Fruit fly (Drosophila melanogaster) whole organism, pupa: ENCODE data around the gene CG11768.

Experiments
- CG10348 ChIP-seq: fragments of 200-800 bp; sonication (Bioruptor generic); IDR thresholded peaks from 2 replicates; pipeline ENCODE4 v1.3.6; 2022; ENCODE audit warnings: missing biosample characterization, missing genetic modification characterization
- CG12605 ChIP-seq: fragments of 200-800 bp; sonication (Bioruptor generic); IDR thresholded peaks from 2 replicates; pipeline ENCODE4 v1.3.6; 2022; ENCODE audit warnings: missing biosample characterization, missing genetic modification characterization
- CG13204 ChIP-seq: fragments of 200-800 bp; sonication (Bioruptor generic); optimal IDR thresholded peaks from 2 replicates; lab custom pipeline; 2018; ENCODE audit warnings: missing biosample characterization, mild to moderate bottlenecking, missing genetic modification characterization, moderate library complexity
- CG14655 ChIP-seq: fragments of 200-800 bp; sonication (Bioruptor generic); optimal IDR thresholded peaks from 3 replicates; lab custom pipeline; 2017; ENCODE audit warnings: mild to moderate bottlenecking, missing biosample characterization, missing genetic modification reagents, missing genetic modification characterization
- CG15710 ChIP-seq: fragments of 200-800 bp; sonication (Bioruptor generic); optimal IDR thresholded peaks from 2 replicates; lab custom pipeline; 2018; ENCODE audit warnings: missing biosample characterization, mild to moderate bottlenecking, missing genetic modification characterization, moderate library complexity
- CG17806 ChIP-seq: fragments of 200-800 bp; sonication (Bioruptor generic); optimal IDR thresholded peaks from 2 replicates; lab custom pipeline; 2018; ENCODE audit warnings: missing biosample characterization, mild to moderate bottlenecking, missing genetic modification characterization, moderate library complexity
- CG32121 ChIP-seq: fragments of 200-800 bp; sonication (Bioruptor generic); IDR thresholded peaks from 2 replicates; pipeline ENCODE4 v1.3.6; 2022; ENCODE audit warnings: missing biosample characterization, missing genetic modification characterization
- CG34367 ChIP-seq: fragments of 200-800 bp; sonication (Bioruptor generic); optimal IDR thresholded peaks from 2 replicates; lab custom pipeline; 2018; ENCODE audit warnings: missing biosample characterization, mild to moderate bottlenecking, missing genetic modification characterization
- CG4496 ChIP-seq: fragments of 200-800 bp; sonication (Bioruptor generic); IDR thresholded peaks from 3 replicates; pipeline ENCODE4 v1.3.6; 2022; ENCODE audit warnings: missing biosample characterization, missing genetic modification characterization
- CG8159 ChIP-seq: fragments of 200-800 bp; sonication (Bioruptor generic); optimal IDR thresholded peaks from 3 replicates; lab custom pipeline; 2018; ENCODE audit warnings: missing biosample characterization, mild to moderate bottlenecking, missing genetic modification characterization, moderate library complexity
- CG8301 ChIP-seq: fragments of 200-800 bp; sonication (Bioruptor generic); optimal IDR thresholded peaks from 2 replicates; lab custom pipeline; 2018; ENCODE audit warnings: missing biosample characterization, mild to moderate bottlenecking, missing genetic modification characterization
- CG9948 ChIP-seq: fragments of 200-800 bp; sonication (Bioruptor generic); optimal IDR thresholded peaks from 2 replicates; lab custom pipeline; 2018; ENCODE audit warnings: missing biosample characterization, mild to moderate bottlenecking, missing genetic modification characterization, moderate library complexity
- D1 ChIP-seq: fragments of 200-800 bp; sonication (Bioruptor generic); optimal IDR thresholded peaks from 2 replicates; lab custom pipeline; 2018; ENCODE audit warnings: missing biosample characterization, mild to moderate bottlenecking, missing genetic modification characterization, moderate library complexity
- EcR ChIP-seq: fragments of 200-800 bp; sonication (Bioruptor generic); optimal IDR thresholded peaks from 3 replicates; lab custom pipeline; 2019; ENCODE audit warnings: missing biosample characterization, missing genetic modification characterization, mild to moderate bottlenecking, moderate library complexity, missing genetic modification reagents
- Ets98B ChIP-seq: fragments of 200-800 bp; sonication (Bioruptor generic); IDR thresholded peaks from 2 replicates; pipeline ENCODE4 v1.3.6; 2022; ENCODE audit warnings: missing biosample characterization, missing genetic modification characterization
- Pif1A ChIP-seq: fragments of 200-800 bp; sonication (Bioruptor generic); optimal IDR thresholded peaks from 3 replicates; lab custom pipeline; 2016; ENCODE audit warnings: missing biosample characterization, missing genetic modification characterization
- Pif1B ChIP-seq: fragments of 200-800 bp; sonication (Bioruptor generic); optimal IDR thresholded peaks from 3 replicates; lab custom pipeline; 2016; ENCODE audit warnings: missing biosample characterization, missing genetic modification characterization
- Snoo ChIP-seq: fragments of 200-800 bp; sonication (Bioruptor generic); optimal IDR thresholded peaks from 3 replicates; lab custom pipeline; 2017; ENCODE audit warnings: missing biosample characterization, mild to moderate bottlenecking, missing genetic modification characterization, inconsistent platforms
- fd96Ca ChIP-seq: fragments of 200-800 bp; sonication (Bioruptor generic); IDR thresholded peaks from 3 replicates; pipeline ENCODE4 v1.3.6; 2022; ENCODE audit warnings: missing biosample characterization, missing genetic modification characterization
- gl ChIP-seq: fragments of 200-800 bp; sonication (Bioruptor generic); optimal IDR thresholded peaks from 2 replicates; lab custom pipeline; 2018; ENCODE audit warnings: missing biosample characterization, mild to moderate bottlenecking, missing genetic modification characterization
- rn ChIP-seq: fragments of 200-800 bp; sonication (Bioruptor generic); IDR thresholded peaks from 2 replicates; pipeline ENCODE4 v1.3.6; 2022; ENCODE audit warnings: missing biosample characterization, missing genetic modification characterization

Gene CG11768

dm6 chr3R:8807831-8808517 is 40.0 kb upstream of the CG11768 start:
- TF ChIP-seq EcR (GFP tag; lab: Kevin White, UChicago) (peak; percentile 48), CG13204 (no peak)

- TF ChIP-seq rn (GFP tag; lab: Robert Waterston, UW) (no peak), gl (no peak), CG8159 (tag; lab: Kevin White, UChicago) (no peak), Snoo (tag; lab: Kevin White, UChicago) (no peak), CG10348 (GFP tag; lab: Robert Waterston, UW) (no peak), CG9948 (tag; lab: Kevin White, UChicago) (no peak), Ets98B (GFP tag; lab: Robert Waterston, UW) (no peak), EcR (GFP tag; lab: Kevin White, UChicago) (no peak), CG34367 (tag; lab: Kevin White, UChicago) (no peak), CG32121 (GFP tag; lab: Robert Waterston, UW) (no peak), CG13204 (no peak), Pif1B (GFP tag; lab: Kevin White, UChicago) (no peak), CG4496 (GFP tag; lab: Robert Waterston, UW) (no peak), CG8301 (tag; lab: Kevin White, UChicago) (no peak), CG14655 (GFP tag; lab: Kevin White, UChicago) (no peak), CG12605 (GFP tag; lab: Robert Waterston, UW) (no peak), CG17806 (tag; lab: Kevin White, UChicago) (no peak)
These were observed 39.0 kb upstream of the CG11768 start for dm6 chr3R:8807048-8807447.

dm6 chr3R:8806638-8807037 is 38.6 kb upstream of the CG11768 start:
- TF ChIP-seq CG15710 (tag; lab: Kevin White, UChicago) (no peak), Pif1A (GFP tag; lab: Kevin White, UChicago) (no peak), fd96Ca (GFP tag; lab: Robert Waterston, UW) (no peak), CG14655 (GFP tag; lab: Kevin White, UChicago) (no peak), CG8301 (tag; lab: Kevin White, UChicago) (no peak), CG34367 (tag; lab: Kevin White, UChicago) (no peak), CG17806 (tag; lab: Kevin White, UChicago) (no peak), gl (no peak), CG12605 (GFP tag; lab: Robert Waterston, UW) (no peak), Snoo (tag; lab: Kevin White, UChicago) (no peak)

dm6 chr3R:8806104-8806503 is 38.1 kb upstream of the CG11768 start, which contains the start of gene hng2:
Gene hng2, plus strand, starts transcription at chr3R:8806322.
- TF ChIP-seq CG32121 (GFP tag; lab: Robert Waterston, UW): no peak
- no peak for TF ChIP-seq CG9948 (tag; lab: Kevin White, UChicago)
- TF ChIP-seq Pif1B (GFP tag; lab: Kevin White, UChicago): no peak
- TF ChIP-seq CG17806 (tag; lab: Kevin White, UChicago): no peak
- TF ChIP-seq CG8301 (tag; lab: Kevin White, UChicago): no peak
- TF ChIP-seq gl: no peak
- no peak for TF ChIP-seq fd96Ca (GFP tag; lab: Robert Waterston, UW)
- TF ChIP-seq CG15710 (tag; lab: Kevin White, UChicago): no peak
- TF ChIP-seq EcR (GFP tag; lab: Kevin White, UChicago): no peak
- TF ChIP-seq, all 21 proteins: peak for 0

- TF ChIP-seq CG14655 (GFP tag; lab: Kevin White, UChicago) (no peak), Ets98B (GFP tag; lab: Robert Waterston, UW) (peak; percentile 16; the same call in 1 of the 2 replicates)
These were observed 37.4 kb upstream of the CG11768 start, which contains the start of gene CG9839 for dm6 chr3R:8805388-8805852. Gene CG9839, minus strand, starts transcription at chr3R:8805802.

- no peak for TF ChIP-seq CG10348 (GFP tag; lab: Robert Waterston, UW)
- TF ChIP-seq CG13204: no peak
- TF ChIP-seq EcR (GFP tag; lab: Kevin White, UChicago): no peak
- no peak for TF ChIP-seq CG4496 (GFP tag; lab: Robert Waterston, UW)
- no peak for TF ChIP-seq Snoo (tag; lab: Kevin White, UChicago)
- TF ChIP-seq CG14655 (GFP tag; lab: Kevin White, UChicago): no peak
- no peak for TF ChIP-seq CG17806 (tag; lab: Kevin White, UChicago)
- no peak for TF ChIP-seq Ets98B (GFP tag; lab: Robert Waterston, UW)
- TF ChIP-seq D1 (tag; lab: Kevin White, UChicago): no peak
- TF ChIP-seq gl: no peak
- TF ChIP-seq CG8301 (tag; lab: Kevin White, UChicago): no peak
- TF ChIP-seq CG12605 (GFP tag; lab: Robert Waterston, UW): no peak
- TF ChIP-seq CG15710 (tag; lab: Kevin White, UChicago): no peak
- TF ChIP-seq Pif1A (GFP tag; lab: Kevin White, UChicago): no peak
- TF ChIP-seq CG8159 (tag; lab: Kevin White, UChicago): no peak
These were observed 33.2 kb upstream of the CG11768 start, which contains the start of the genes Pif1A, Pif1B and CCT7 for dm6 chr3R:8801126-8801762. Gene Pif1A, minus strand, starts transcription at chr3R:8801176. Gene Pif1B, minus strand, starts transcription at chr3R:8801176. Gene CCT7, plus strand, starts transcription at chr3R:8801564.
